Worm (Caenorhabditis elegans) whole organism, L4/young adult: ENCODE data around the gene F53A3.7.

Source experiments
- W03F9.2 ChIP-seq: fragments of 150-350 bp; optimal IDR thresholded peaks from 2 replicates; lab custom pipeline; 2014; ENCODE audit warnings: missing biosample characterization, missing genetic modification characterization
- him-1 ChIP-seq: sonication (generic microtip); optimal IDR thresholded peaks from 2 replicates; lab custom pipeline; 2016; ENCODE audit warnings: missing genotype, missing genetic modification reagents, missing genetic modification characterization, missing compliant biosample characterization

- no peak for TF ChIP-seq him-1 (tag; lab: Kevin White, UChicago)
- TF ChIP-seq W03F9.2 (tag; lab: Kevin White, UChicago), result no peak
Measured at ce11 chrIII:1930714-1931273, 20.5 kb upstream of the F53A3.7 start.
